Fruit fly (Drosophila melanogaster) whole organism, prepupa: ENCODE results near the gene Rpn11.

Experiments used
- CG10631 ChIP-seq: fragments of 200-800 bp; sonication (Bioruptor generic); optimal IDR thresholded peaks from 2 replicates; lab custom pipeline; 2016; ENCODE audit warnings: missing biosample characterization, missing genetic modification characterization
- CG6854 ChIP-seq: fragments of 200-800 bp; sonication (Bioruptor generic); optimal IDR thresholded peaks from 2 replicates; lab custom pipeline; 2017; ENCODE audit warnings: missing biosample characterization, mild to moderate bottlenecking, missing genetic modification characterization
- Met ChIP-seq: fragments of 200-800 bp; sonication (Bioruptor generic); optimal IDR thresholded peaks from 3 replicates; lab custom pipeline; 2016; ENCODE audit warnings: missing biosample characterization, missing genetic modification characterization
- Smox ChIP-seq: fragments of 200-800 bp; sonication (Bioruptor generic); optimal IDR thresholded peaks from 3 replicates; lab custom pipeline; 2016; ENCODE audit warnings: missing biosample characterization, missing genetic modification characterization
- lz ChIP-seq: fragments of 200-800 bp; sonication (Bioruptor generic); optimal IDR thresholded peaks from 3 replicates; lab custom pipeline; 2016; ENCODE audit warnings: missing biosample characterization, missing genetic modification characterization
- topi ChIP-seq: fragments of 200-800 bp; sonication (Bioruptor generic); optimal IDR thresholded peaks from 3 replicates; lab custom pipeline; 2016; ENCODE audit warnings: missing biosample characterization, missing genetic modification characterization

dm6 chr2L:5088649-5089270 lies 29.2 kb upstream of the Rpn11 start:
- TF ChIP-seq CG6854 (GFP tag; lab: Kevin White, UChicago) (no peak), topi (GFP tag; lab: Kevin White, UChicago) (no peak), Smox (GFP tag; lab: Kevin White, UChicago) (no peak), lz (GFP tag; lab: Kevin White, UChicago) (no peak), CG10631 (no peak), Met (GFP tag; lab: Kevin White, UChicago) (no peak)
